Fruit fly (Drosophila melanogaster): ENCODE data around the gene CG8043.

CG8043 gene

dm6 chr3R:8650741-8651140 lies 26.0 kb upstream of the CG8043 start, which contains the start of the genes Mkk4 and SLIRP2 (continued):
- peak; percentile 100 for TF ChIP-seq CG30403 (GFP tag; optimal IDR thresholded peaks at IDR 0.05)
- TF ChIP-seq pum (GFP tag; optimal IDR thresholded peaks at IDR 0.05): peak; percentile 99
- peak; percentile 99 for TF ChIP-seq Antp (GFP tag; optimal IDR thresholded peaks at IDR 0.05)
- TF ChIP-seq CG3726 (GFP tag; IDR thresholded peaks at IDR 0.05): peak; percentile 98
- TF ChIP-seq CG34422 (GFP tag; IDR thresholded peaks at IDR 0.05): peak; percentile 99
- peak; percentile 95 for TF ChIP-seq Neu2 (GFP tag; optimal IDR thresholded peaks at IDR 0.05; ENCODE audit: borderline replicate concordance)
- peak; percentile 99 for TF ChIP-seq Fer3 (tag; optimal IDR thresholded peaks at IDR 0.05)
- TF ChIP-seq hth (optimal IDR thresholded peaks at IDR 0.05): no peak
- peak; percentile 90 for TF ChIP-seq stwl (tag; optimal IDR thresholded peaks at IDR 0.05)
- peak; percentile 95 for TF ChIP-seq Elba2 (GFP tag; optimal IDR thresholded peaks at IDR 0.05)
- TF ChIP-seq cad (GFP tag; optimal IDR thresholded peaks at IDR 0.05): no peak
- TF ChIP-seq CG12391 (tag; optimal IDR thresholded peaks at IDR 0.05): peak; percentile 100
- TF ChIP-seq CG6813 (GFP tag; optimal IDR thresholded peaks at IDR 0.05): peak; percentile 98
- peak; percentile 99 for TF ChIP-seq HLH54F (GFP tag; optimal IDR thresholded peaks at IDR 0.05)
- peak; percentile 99 for TF ChIP-seq CG2712 (tag; optimal IDR thresholded peaks at IDR 0.05)
- peak; percentile 98 for TF ChIP-seq peb (GFP tag; IDR thresholded peaks at IDR 0.05)
- peak; percentile 99 for TF ChIP-seq ind (GFP tag; optimal IDR thresholded peaks at IDR 0.05)
- peak; percentile 99 for TF ChIP-seq jumu (GFP tag; optimal IDR thresholded peaks at IDR 0.05)
- TF ChIP-seq CG30431 (GFP tag; optimal IDR thresholded peaks at IDR 0.05): peak; percentile 99
- no peak for TF ChIP-seq sc (optimal IDR thresholded peaks at IDR 0.05)
- TF ChIP-seq sc (GFP tag; optimal IDR thresholded peaks at IDR 0.05): peak; percentile 98
- TF ChIP-seq Oaz (GFP tag; IDR thresholded peaks at IDR 0.05): peak; percentile 99
- peak; percentile 98 for TF ChIP-seq emc (GFP tag; optimal IDR thresholded peaks at IDR 0.05)
- TF ChIP-seq Ptx1 (GFP tag; IDR thresholded peaks at IDR 0.05): peak; percentile 99
- peak; percentile 98 for TF ChIP-seq tup (GFP tag; optimal IDR thresholded peaks at IDR 0.05)
- TF ChIP-seq CG31365 (tag; optimal IDR thresholded peaks at IDR 0.05): peak; percentile 89
- peak; percentile 99 for TF ChIP-seq CG9932 (GFP tag; IDR thresholded peaks at IDR 0.05)
- peak; percentile 98 for TF ChIP-seq eyg (GFP tag; optimal IDR thresholded peaks at IDR 0.05)
- no peak for TF ChIP-seq h (optimal IDR thresholded peaks at IDR 0.05)
- TF ChIP-seq CG6854 (GFP tag; optimal IDR thresholded peaks at IDR 0.05): peak; percentile 97
- TF ChIP-seq Sry-β (GFP tag; optimal IDR thresholded peaks at IDR 0.05): peak; percentile 75
- peak; percentile 54 for TF ChIP-seq zf30C (GFP tag; optimal IDR thresholded peaks at IDR 0.05)
- TF ChIP-seq CG2120 (GFP tag; optimal IDR thresholded peaks at IDR 0.05): peak; percentile 99
- TF ChIP-seq nau (GFP tag; optimal IDR thresholded peaks at IDR 0.05): peak; percentile 96
- TF ChIP-seq CG8944 (GFP tag; optimal IDR thresholded peaks at IDR 0.05): peak; percentile 99
- TF ChIP-seq Sin3A (optimal IDR thresholded peaks at IDR 0.05): peak; percentile 86
- TF ChIP-seq CG11723 (GFP tag; optimal IDR thresholded peaks at IDR 0.05): peak; percentile 98
- TF ChIP-seq PHDP (tag; optimal IDR thresholded peaks at IDR 0.05): peak; percentile 99
- TF ChIP-seq CG4820 (GFP tag; optimal IDR thresholded peaks at IDR 0.05): peak; percentile 99
- peak; percentile 92 for TF ChIP-seq CG6654 (GFP tag; optimal IDR thresholded peaks at IDR 0.05)
- peak; percentile 99 for TF ChIP-seq CG9817 (tag; optimal IDR thresholded peaks at IDR 0.05)
- TF ChIP-seq Gug (GFP tag; IDR thresholded peaks at IDR 0.05): peak; percentile 98
- TF ChIP-seq aop (GFP tag; IDR thresholded peaks at IDR 0.05): peak; percentile 90
- peak; percentile 99 for TF ChIP-seq CG10654 (GFP tag; optimal IDR thresholded peaks at IDR 0.05)
- peak; percentile 99 for TF ChIP-seq unpg (GFP tag; optimal IDR thresholded peaks at IDR 0.05)
- TF ChIP-seq Usf (GFP tag; optimal IDR thresholded peaks at IDR 0.05): peak; percentile 98
- TF ChIP-seq mirr (GFP tag; optimal IDR thresholded peaks at IDR 0.05): peak; percentile 97
- TF ChIP-seq sd (tag; optimal IDR thresholded peaks at IDR 0.05): peak; percentile 95
- peak; percentile 97 for TF ChIP-seq CG7271 (tag; optimal IDR thresholded peaks at IDR 0.05)
- peak; percentile 98 for TF ChIP-seq trh (GFP tag; optimal IDR thresholded peaks at IDR 0.05)
- TF ChIP-seq abd-A (tag; optimal IDR thresholded peaks at IDR 0.05): no peak
- TF ChIP-seq CG42726 (GFP tag; IDR thresholded peaks at IDR 0.05; ENCODE audit: partially characterized antibody): peak; percentile 85
